Worm (Caenorhabditis elegans): Measurements from ENCODE around the gene sem-5.

Gene sem-5

DNA sequence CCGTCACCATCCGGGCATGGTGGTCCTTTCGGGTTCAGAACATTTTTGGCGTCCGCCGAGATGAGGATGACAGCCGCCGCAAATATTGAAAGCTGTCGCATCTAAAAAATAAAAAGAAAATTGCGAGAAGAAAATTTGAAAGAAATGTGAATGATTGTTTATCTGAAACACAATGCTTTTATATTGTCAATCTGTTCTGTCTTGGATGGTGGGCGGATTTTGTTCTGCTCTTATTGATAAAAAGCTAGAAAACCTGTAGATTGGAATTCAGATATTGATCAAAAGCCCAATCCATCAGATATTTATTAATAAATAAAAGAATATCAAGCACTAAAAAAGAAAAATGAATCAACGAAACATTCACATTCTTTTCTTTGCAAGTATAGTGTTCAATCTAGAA, 47.7 kb downstream of the sem-5 start, which contains the start of gene C39D10.7:
Gene C39D10.7, minus strand, starts transcription at position 101 of the 400 bp plus-strand sequence.
- TF ChIP-seq nhr-11 (tag; optimal IDR thresholded peaks at IDR 0.05) (no peak), unc-62 (GFP tag; optimal IDR thresholded peaks at IDR 0.05 in 1 of 2) (peak in 1 of 2 experiments; percentile 78), unc-62 (tag; optimal IDR thresholded peaks at IDR 0.05) (no peak)
